Worm (Caenorhabditis elegans) whole organism, early embryonic: ENCODE measurements around the gene adh-5.

Source experiments
- ceh-13 ChIP-seq: fragments of 200-800 bp; sonication (Bioruptor generic); optimal IDR thresholded peaks from 2 replicates; lab custom pipeline; 2018; ENCODE audit warnings: mild to moderate bottlenecking, missing genetic modification characterization, missing compliant biosample characterization
- ceh-36 ChIP-seq: sonication (generic microtip); optimal IDR thresholded peaks from 2 replicates; lab custom pipeline; 2016; ENCODE audit warnings: missing genetic modification characterization, inconsistent platforms, missing compliant biosample characterization
- pes-1 ChIP-seq: fragments of 200-800 bp; sonication (Bioruptor generic); IDR thresholded peaks from 2 replicates; pipeline ENCODE4 v1.3.6; 2022; ENCODE audit warnings: missing genetic modification reagents, missing genetic modification characterization, missing compliant biosample characterization
- scrt-1 ChIP-seq: fragments of 200-800 bp; sonication (Bioruptor generic); IDR thresholded peaks from 2 replicates; pipeline ENCODE4 v1.3.6; 2022; ENCODE audit warnings: missing genetic modification characterization, missing compliant biosample characterization
- sea-1 ChIP-seq: fragments of 200-800 bp; sonication (Bioruptor generic); conservative IDR thresholded peaks from 2 replicates; pipeline ENCODE4 v1.3.6; 2022; ENCODE audit warnings: missing genetic modification characterization, missing compliant biosample characterization
- tbx-11 ChIP-seq: fragments of 200-800 bp; sonication (Bioruptor generic); IDR thresholded peaks from 2 replicates; pipeline ENCODE4 v1.3.6; 2022; ENCODE audit warnings: missing genetic modification characterization, missing compliant biosample characterization
- tra-4 ChIP-seq: sonication (generic microtip); optimal IDR thresholded peaks from 2 replicates; lab custom pipeline; 2017; ENCODE audit warnings: missing genetic modification characterization, missing compliant biosample characterization

- no peak for TF ChIP-seq scrt-1 (GFP tag; lab: Robert Waterston, UW)
- TF ChIP-seq tra-4 (tag; lab: Kevin White, UChicago), result no peak
- no peak for TF ChIP-seq ceh-13
- no peak for TF ChIP-seq tbx-11 (GFP tag; lab: Robert Waterston, UW)
- no peak for TF ChIP-seq ceh-36
- no peak for TF ChIP-seq pes-1 (GFP tag; lab: Robert Waterston, UW)
- no peak for TF ChIP-seq sea-1 (GFP tag; lab: Robert Waterston, UW)
Measured at ce11 chrV:917488-917887, 5.9 kb downstream of the adh-5 start, which contains the start of gene H24K24.2.
